Worm (Caenorhabditis elegans): ENCODE data around the gene fem-1.

The fem-1 gene

DNA sequence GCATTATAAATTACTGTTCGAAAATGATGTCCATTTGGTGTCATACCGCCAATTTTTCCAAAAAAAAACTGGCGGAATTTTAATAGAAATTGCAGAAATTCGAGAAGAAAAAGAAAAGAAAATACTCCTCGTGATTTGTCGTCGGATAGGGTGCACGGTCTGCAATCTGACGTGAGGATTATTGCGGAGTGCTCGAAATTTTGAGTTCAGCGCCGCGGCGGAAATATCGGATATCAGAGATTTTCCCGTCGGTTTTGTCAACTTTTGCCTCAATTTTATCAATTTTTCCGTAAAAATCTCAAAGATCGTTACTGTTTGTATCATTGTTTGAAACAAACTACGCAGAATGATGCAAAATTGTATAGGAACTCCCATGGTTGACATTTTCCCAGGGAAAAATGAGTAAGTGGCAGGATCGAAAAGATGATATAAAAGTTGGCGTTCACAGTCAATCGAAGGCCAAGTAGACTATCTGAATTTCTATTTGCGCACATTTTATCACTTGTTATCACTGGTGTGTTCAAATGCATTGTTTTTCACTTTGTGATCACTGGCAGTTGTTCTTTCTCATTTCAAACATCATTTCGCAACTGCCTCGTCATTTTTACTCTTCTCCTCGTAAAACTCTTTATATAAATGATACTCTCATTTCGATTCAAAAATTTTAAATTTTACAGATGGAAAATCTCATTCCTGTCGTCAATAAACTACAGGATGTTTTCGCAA, at the start of gene fem-1, which contains the start of gene drp-1:
Gene fem-1, minus strand, starts transcription at position 150 of the 726 bp plus-strand sequence.
Gene drp-1, plus strand, starts transcription at position 676 of the 726 bp plus-strand sequence.
- TF ChIP-seq tbx-8 (GFP tag; optimal IDR thresholded peaks at IDR 0.05) (no peak), snpc-4 (tag; optimal IDR thresholded peaks at IDR 0.05) (no peak), ceh-83 (GFP tag; optimal IDR thresholded peaks at IDR 0.05) (no peak), nhr-2 (tag; optimal IDR thresholded peaks at IDR 0.05) (no peak), nhr-76 (tag; optimal IDR thresholded peaks at IDR 0.05) (no peak), lin-13 (tag; optimal IDR thresholded peaks at IDR 0.05) (peak; percentile 11), lsy-2 (tag; optimal IDR thresholded peaks at IDR 0.05) (no peak), elt-1 (tag; optimal IDR thresholded peaks at IDR 0.05; ENCODE audit: borderline replicate concordance, insufficient read depth) (no peak), M03D4.4 (tag; optimal IDR thresholded peaks at IDR 0.05) (no peak), bed-3 (GFP tag; optimal IDR thresholded peaks at IDR 0.05) (no peak), unc-62 (GFP tag; optimal IDR thresholded peaks at IDR 0.05) (no peak), hlh-1 (tag; optimal IDR thresholded peaks at IDR 0.05) (no peak), ceh-39 (tag; optimal IDR thresholded peaks at IDR 0.05) (no peak), unc-120 (tag; optimal IDR thresholded peaks at IDR 0.05; ENCODE audit: poor library complexity, severe bottlenecking) (no peak), ham-2 (GFP tag; optimal IDR thresholded peaks at IDR 0.05) (no peak), zip-8 (tag; optimal IDR thresholded peaks at IDR 0.05) (no peak), mep-1 (tag; optimal IDR thresholded peaks at IDR 0.05) (no peak), elt-3 (tag; optimal IDR thresholded peaks at IDR 0.05) (no peak), mls-2 (tag; optimal IDR thresholded peaks at IDR 0.05) (peak; percentile 23), lin-32 (GFP tag; optimal IDR thresholded peaks at IDR 0.05) (no peak), cnd-1 (tag; optimal IDR thresholded peaks at IDR 0.05) (no peak), drap-1 (GFP tag; optimal IDR thresholded peaks at IDR 0.05) (no peak), nhr-237 (tag; optimal IDR thresholded peaks at IDR 0.05) (no peak), pha-4 (tag; optimal IDR thresholded peaks at IDR 0.05) (peak; percentile 16), sptf-1 (tag; optimal IDR thresholded peaks at IDR 0.05) (peak; percentile 17), unc-39 (tag; optimal IDR thresholded peaks at IDR 0.05) (no peak), blmp-1 (tag; optimal IDR thresholded peaks at IDR 0.05) (no peak), flh-1 (GFP tag; optimal IDR thresholded peaks at IDR 0.05) (no peak), nhr-12 (tag; optimal IDR thresholded peaks at IDR 0.05) (no peak), mab-5 (tag; optimal IDR thresholded peaks at IDR 0.05) (no peak), ces-1 (GFP tag; optimal IDR thresholded peaks at IDR 0.05) (no peak), ceh-43 (GFP tag; optimal IDR thresholded peaks at IDR 0.05) (no peak), sem-2 (GFP tag; optimal IDR thresholded peaks at IDR 0.05) (no peak), nhr-28 (tag; optimal IDR thresholded peaks at IDR 0.05) (no peak), ztf-11 (tag; optimal IDR thresholded peaks at IDR 0.05) (no peak)

ce11 chrIV:5586320-5586720, 48.6 kb upstream of the fem-1 start:
- TF ChIP-seq unc-120 (tag; optimal IDR thresholded peaks at IDR 0.05; ENCODE audit: poor library complexity, severe bottlenecking) (no peak), lin-13 (tag; optimal IDR thresholded peaks at IDR 0.05) (no peak), sptf-1 (tag; optimal IDR thresholded peaks at IDR 0.05) (no peak), nhr-2 (tag; optimal IDR thresholded peaks at IDR 0.05) (no peak), nhr-12 (tag; optimal IDR thresholded peaks at IDR 0.05) (no peak), drap-1 (GFP tag; optimal IDR thresholded peaks at IDR 0.05) (no peak), mab-5 (tag; optimal IDR thresholded peaks at IDR 0.05) (no peak), pha-4 (tag; optimal IDR thresholded peaks at IDR 0.05) (no peak), mep-1 (tag; optimal IDR thresholded peaks at IDR 0.05) (no peak)

ce11 chrIV:5584384-5584783, 46.6 kb upstream of the fem-1 start, which contains the start of gene fkh-7:
Gene fkh-7, plus strand, starts transcription at chrIV:5584684.
- TF ChIP-seq lsy-2 (tag; optimal IDR thresholded peaks at IDR 0.05) = no peak
- no peak for TF ChIP-seq mab-5 (tag; optimal IDR thresholded peaks at IDR 0.05)
- TF ChIP-seq bed-3 (GFP tag; optimal IDR thresholded peaks at IDR 0.05) = no peak
- TF ChIP-seq elt-1 (tag; optimal IDR thresholded peaks at IDR 0.05; ENCODE audit: borderline replicate concordance, insufficient read depth) = no peak
- no peak for TF ChIP-seq ham-2 (GFP tag; optimal IDR thresholded peaks at IDR 0.05)
- no peak for TF ChIP-seq ceh-83 (GFP tag; optimal IDR thresholded peaks at IDR 0.05)
- TF ChIP-seq snpc-4 (tag; optimal IDR thresholded peaks at IDR 0.05) = no peak
- TF ChIP-seq flh-1 (GFP tag; optimal IDR thresholded peaks at IDR 0.05) = no peak
- TF ChIP-seq nhr-2 (tag; optimal IDR thresholded peaks at IDR 0.05) = no peak
- no peak for TF ChIP-seq sptf-1 (tag; optimal IDR thresholded peaks at IDR 0.05)
- no peak for TF ChIP-seq nhr-76 (tag; optimal IDR thresholded peaks at IDR 0.05)
- no peak for TF ChIP-seq ces-1 (GFP tag; optimal IDR thresholded peaks at IDR 0.05)
- TF ChIP-seq lin-32 (GFP tag; optimal IDR thresholded peaks at IDR 0.05) = no peak
- no peak for TF ChIP-seq ceh-43 (GFP tag; optimal IDR thresholded peaks at IDR 0.05)
- no peak for TF ChIP-seq hlh-1 (tag; optimal IDR thresholded peaks at IDR 0.05)
- TF ChIP-seq pha-4 (tag; optimal IDR thresholded peaks at IDR 0.05) = no peak
- TF ChIP-seq lin-13 (tag; optimal IDR thresholded peaks at IDR 0.05) = no peak
